Worm (Caenorhabditis elegans): ENCODE measurements around the gene gtf-2H3.

DNA sequence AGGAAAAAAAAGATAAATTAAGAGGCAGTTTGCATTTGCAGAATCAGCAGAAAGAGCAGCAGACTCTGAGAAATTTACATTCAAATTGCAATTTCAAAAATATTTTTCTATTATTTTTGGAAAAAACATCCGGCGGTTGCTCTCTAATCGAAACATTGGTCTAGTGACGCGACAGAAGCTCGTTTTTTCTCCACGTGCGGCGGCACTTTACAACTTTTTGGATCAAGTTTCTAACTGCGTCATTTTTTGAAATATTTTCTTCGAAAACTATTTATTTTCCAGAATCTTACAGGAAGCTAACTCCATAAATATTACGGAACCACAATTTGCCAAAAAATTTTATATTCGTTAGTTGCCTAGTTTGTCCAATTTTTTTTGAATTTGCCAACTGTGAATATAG, 30.0 kb upstream of the gtf-2H3 start:
- TF ChIP-seq ama-1 (optimal IDR thresholded peaks at IDR 0.05) (no peak), tbx-11 (GFP tag; IDR thresholded peaks at IDR 0.05) (no peak)
